Worm (Caenorhabditis elegans) whole organism, mixed stage, embryonic: ENCODE measurements around the gene E02H9.6.

Source experiments
- ces-1 ChIP-seq: fragments of 150-350 bp; optimal IDR thresholded peaks from 2 replicates; lab custom pipeline; 2014; ENCODE audit warnings: missing biosample characterization, missing genetic modification reagents, missing genetic modification characterization
- elt-3 ChIP-seq: fragments of 150-350 bp; optimal IDR thresholded peaks from 2 replicates; lab custom pipeline; 2014; ENCODE audit warnings: missing biosample characterization, missing genetic modification characterization
- lin-13 ChIP-seq: fragments of 150-350 bp; optimal IDR thresholded peaks from 2 replicates; lab custom pipeline; 2014; ENCODE audit warnings: missing biosample characterization, missing genetic modification characterization
- nhr-12 ChIP-seq: fragments of 150-350 bp; optimal IDR thresholded peaks from 2 replicates; lab custom pipeline; 2014; ENCODE audit warnings: missing biosample characterization, missing genetic modification characterization
- nhr-237 ChIP-seq: fragments of 150-350 bp; optimal IDR thresholded peaks from 2 replicates; lab custom pipeline; 2014; ENCODE audit warnings: missing biosample characterization, missing genetic modification characterization
- nhr-28 ChIP-seq: fragments of 150-350 bp; optimal IDR thresholded peaks from 2 replicates; lab custom pipeline; 2014; ENCODE audit warnings: missing biosample characterization, missing genetic modification characterization
- nhr-76 ChIP-seq: sonication (generic microtip); optimal IDR thresholded peaks from 2 replicates; lab custom pipeline; 2017; ENCODE audit warnings: missing biosample characterization, missing genetic modification characterization
- pha-4 ChIP-seq: fragments of 150-350 bp; optimal IDR thresholded peaks from 2 replicates; lab custom pipeline; 2018; ENCODE audit warnings: missing biosample characterization, missing genetic modification reagents, missing genetic modification characterization
- snpc-4 ChIP-seq: fragments of 150-350 bp; optimal IDR thresholded peaks from 2 replicates; lab custom pipeline; 2014; ENCODE audit warnings: missing biosample characterization, missing genetic modification characterization
- unc-39 ChIP-seq: fragments of 150-350 bp; optimal IDR thresholded peaks from 2 replicates; lab custom pipeline; 2014; ENCODE audit warnings: missing biosample characterization, missing genetic modification characterization
- unc-62 ChIP-seq: fragments of 150-350 bp; optimal IDR thresholded peaks from 2 replicates; lab custom pipeline; 2014; ENCODE audit warnings: missing biosample characterization, missing genetic modification reagents, missing genetic modification characterization
- zip-8 ChIP-seq: fragments of 150-350 bp; optimal IDR thresholded peaks from 2 replicates; lab custom pipeline; 2014; ENCODE audit warnings: missing biosample characterization, missing genetic modification characterization
- ztf-11 ChIP-seq: fragments of 150-350 bp; optimal IDR thresholded peaks from 2 replicates; lab custom pipeline; 2014; ENCODE audit warnings: missing biosample characterization, missing genetic modification characterization

DNA sequence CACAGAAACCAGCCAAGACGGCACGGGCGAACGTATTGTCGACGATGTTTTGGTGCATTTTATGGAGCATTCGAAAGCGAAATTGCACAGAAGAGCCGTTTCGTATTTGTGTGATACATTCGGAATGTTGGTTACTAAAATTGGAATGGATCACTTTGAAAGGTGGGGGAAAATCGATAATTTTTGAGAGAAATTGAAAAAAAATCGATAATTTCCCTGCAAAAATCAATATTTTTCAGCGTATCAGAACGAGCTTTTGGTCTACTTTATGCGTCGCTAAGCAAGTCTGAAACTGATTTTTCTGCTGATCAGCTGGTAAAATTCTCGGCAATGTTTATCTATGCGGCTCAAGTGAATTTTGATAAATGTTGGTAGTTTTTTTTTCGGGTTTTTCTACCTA is 46.8 kb downstream of the E02H9.6 start:
- TF ChIP-seq zip-8 (tag; lab: Kevin White, UChicago): no peak
- TF ChIP-seq nhr-28 (tag; lab: Kevin White, UChicago): no peak
- TF ChIP-seq nhr-76: no peak
- no peak for TF ChIP-seq nhr-12 (tag; lab: Kevin White, UChicago)
- TF ChIP-seq nhr-237 (tag; lab: Kevin White, UChicago): no peak
- no peak for TF ChIP-seq lin-13
- no peak for TF ChIP-seq ztf-11 (tag; lab: Kevin White, UChicago)
- no peak for TF ChIP-seq ces-1 (GFP tag; lab: Kevin White, UChicago)
- no peak for TF ChIP-seq unc-39
- TF ChIP-seq snpc-4: no peak
- no peak for TF ChIP-seq pha-4
- TF ChIP-seq elt-3 (tag; lab: Kevin White, UChicago): no peak
- TF ChIP-seq unc-62: no peak
